Worm (Caenorhabditis elegans) whole organism, L2 larva: ENCODE measurements around the gene blos-4.

ENCODE experiments used
- lin-39 ChIP-seq: fragments of 150-350 bp; optimal IDR thresholded peaks from 2 replicates; lab custom pipeline; 2014; ENCODE audit warnings: missing biosample characterization, missing genetic modification reagents, missing genetic modification characterization
- lsy-2 ChIP-seq, 2 experiments: fragments of 150-350 bp in 1 of 2; sonication (generic microtip) in 1 of 2; optimal IDR thresholded peaks; 2 replicates each; lab custom pipeline; 2014 to 2017; ENCODE audit warnings: missing biosample characterization in 2 of 2, missing genetic modification characterization in 2 of 2
- nhr-25 ChIP-seq: fragments of 150-350 bp; sonication (generic microtip); optimal IDR thresholded peaks from 3 replicates; lab custom pipeline; 2014; ENCODE audit warnings: missing biosample characterization, missing genetic modification characterization
- nhr-6 ChIP-seq: fragments of 150-350 bp; optimal IDR thresholded peaks from 2 replicates; lab custom pipeline; 2014; ENCODE audit warnings: missing biosample characterization, missing genetic modification characterization
- zag-1 ChIP-seq: fragments of 150-350 bp; optimal IDR thresholded peaks from 2 replicates; lab custom pipeline; 2014; ENCODE audit warnings: missing biosample characterization, missing genetic modification characterization
- ztf-4 ChIP-seq: fragments of 150-350 bp; optimal IDR thresholded peaks from 2 replicates; lab custom pipeline; 2014; ENCODE audit warnings: missing biosample characterization, missing genetic modification characterization

DNA sequence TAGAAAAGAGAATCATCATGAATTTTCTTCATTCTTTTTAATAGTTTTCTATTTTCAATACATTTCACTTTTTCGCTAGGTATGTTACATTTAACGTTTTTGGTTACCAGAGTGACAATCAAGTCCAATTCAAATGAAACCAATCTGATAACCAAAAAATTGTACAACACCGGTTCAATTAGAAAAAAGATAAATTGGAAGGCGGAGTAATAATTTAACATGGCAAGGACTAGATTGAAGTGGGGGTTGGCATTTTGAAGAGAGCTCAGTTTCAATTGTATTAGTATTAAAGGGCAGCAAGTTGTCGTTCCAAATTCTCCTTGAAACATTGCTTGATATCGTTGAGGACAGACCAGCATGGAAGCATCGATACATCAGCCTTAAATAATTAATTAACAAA lies 7.7 kb downstream of the blos-4 start:
- TF ChIP-seq nhr-25 (tag; lab: Kevin White, UChicago) (no peak), lin-39 (no peak), lsy-2 (tag; optimal IDR thresholded peaks at IDR 0.05; lab: Kevin White, UChicago) (no peak), nhr-6 (tag; lab: Kevin White, UChicago) (no peak), zag-1 (tag; lab: Kevin White, UChicago) (no peak), ztf-4 (tag; lab: Kevin White, UChicago) (no peak)
